Worm (Caenorhabditis elegans) whole organism, L4 larva: ENCODE results near the gene T01H3.2.

Experiments
- F10B5.3 ChIP-seq: sonication (generic microtip); optimal IDR thresholded peaks from 2 replicates; lab custom pipeline; 2016; ENCODE audit warnings: mild to moderate bottlenecking, missing genetic modification characterization, missing compliant biosample characterization
- T20F7.1 ChIP-seq: fragments of 200-800 bp; sonication (Bioruptor generic); optimal IDR thresholded peaks from 2 replicates; lab custom pipeline; 2018; ENCODE audit warnings: mild to moderate bottlenecking, missing genetic modification characterization, missing compliant biosample characterization
- Y48G9A.11 ChIP-seq: fragments of 200-800 bp; sonication (Bioruptor generic); IDR thresholded peaks from 2 replicates; pipeline ENCODE4 v1.3.6; 2022; ENCODE audit warnings: missing genetic modification reagents, missing genetic modification characterization, missing compliant biosample characterization
- aha-1 ChIP-seq: fragments of 150-350 bp; peaks from one replicate; lab custom pipeline; 2014; ENCODE audit warnings: missing biosample characterization, missing genetic modification characterization
- aly-2 ChIP-seq: sonication (generic microtip); optimal IDR thresholded peaks from 2 replicates; lab custom pipeline; 2018; ENCODE audit warnings: missing biosample characterization, missing genetic modification characterization
- ama-1 ChIP-seq: fragments of 150-350 bp; optimal IDR thresholded peaks from 2 replicates; lab custom pipeline; 2014; ENCODE audit warnings: inconsistent platforms, mixed read lengths
- ceh-62 ChIP-seq: sonication (generic microtip); optimal IDR thresholded peaks from 2 replicates; lab custom pipeline; 2017; ENCODE audit warnings: missing biosample characterization, missing genetic modification characterization
- ces-1 ChIP-seq: fragments of 150-350 bp; sonication (generic microtip); optimal IDR thresholded peaks from 4 replicates; lab custom pipeline; 2014; ENCODE audit warnings: missing biosample characterization, missing genetic modification reagents, missing genetic modification characterization
- ctbp-1 ChIP-seq: fragments of 200-800 bp; sonication (Bioruptor generic); IDR thresholded peaks from 2 replicates; pipeline ENCODE4 v1.3.6; 2022; ENCODE audit warnings: missing genetic modification reagents, missing genetic modification characterization, missing compliant biosample characterization
- daf-12 ChIP-seq: fragments of 150-350 bp; optimal IDR thresholded peaks from 2 replicates; lab custom pipeline; 2014; ENCODE audit warnings: missing biosample characterization, missing genetic modification reagents, missing genetic modification characterization
- daf-16 ChIP-seq, 3 experiments: sonication (generic microtip); optimal IDR thresholded peaks; 2 replicates each; lab custom pipeline; 2016 to 2017; ENCODE audit warnings: missing genetic modification characterization in 3 of 3, missing genetic modification reagents in 3 of 3, mild to moderate bottlenecking in 2 of 3, missing compliant biosample characterization in 2 of 3, missing biosample characterization in 1 of 3, moderate library complexity in 1 of 3
- daf-8 ChIP-seq: fragments of 200-800 bp; sonication (Bioruptor generic); IDR thresholded peaks from 2 replicates; pipeline ENCODE4 v1.3.6; 2022; ENCODE audit warnings: missing genetic modification characterization, missing compliant biosample characterization
- dpl-1 ChIP-seq: fragments of 150-350 bp; optimal IDR thresholded peaks from 2 replicates; lab custom pipeline; 2014; ENCODE audit warnings: missing biosample characterization, missing genetic modification reagents, missing genetic modification characterization
- dve-1 ChIP-seq: sonication (generic microtip); optimal IDR thresholded peaks from 2 replicates; lab custom pipeline; 2017; ENCODE audit warnings: antibody characterized with exemption, mild to moderate bottlenecking, missing genetic modification characterization, missing compliant biosample characterization; ENCODE audit not compliant: insufficient read depth
- egl-27 ChIP-seq: sonication (generic microtip); optimal IDR thresholded peaks from 3 replicates; lab custom pipeline; 2017; ENCODE audit warnings: missing biosample characterization, missing genetic modification reagents, missing genetic modification characterization
- fkh-10 ChIP-seq: fragments of 150-350 bp; optimal IDR thresholded peaks from 2 replicates; lab custom pipeline; 2014; ENCODE audit warnings: missing biosample characterization, missing genetic modification reagents, missing genetic modification characterization
- hlh-11 ChIP-seq: fragments of 200-800 bp; sonication (Bioruptor generic); optimal IDR thresholded peaks from 2 replicates; lab custom pipeline; 2018; ENCODE audit warnings: mild to moderate bottlenecking, missing genetic modification characterization, missing compliant biosample characterization
- lin-38 ChIP-seq: fragments of 200-800 bp; sonication (Bioruptor generic); IDR thresholded peaks from 2 replicates; pipeline ENCODE4 v1.3.6; 2022; ENCODE audit warnings: missing genetic modification reagents, missing genetic modification characterization, missing compliant biosample characterization
- lsy-2 ChIP-seq, 2 experiments: fragments of 150-350 bp in 1 of 2; sonication (generic microtip) in 1 of 2; optimal IDR thresholded peaks; 2 replicates each; lab custom pipeline; 2014 to 2017; ENCODE audit warnings: missing biosample characterization in 2 of 2, missing genetic modification characterization in 2 of 2
- madf-5 ChIP-seq, 2 experiments: fragments of 200-800 bp; sonication (Bioruptor generic); IDR thresholded peaks; 2 replicates each; pipeline ENCODE4 v1.3.6; 2022; ENCODE audit warnings: missing compliant biosample characterization in 2 of 2, missing genetic modification characterization in 2 of 2
- mdt-29 ChIP-seq: fragments of 200-800 bp; sonication (Bioruptor generic); IDR thresholded peaks from 2 replicates; pipeline ENCODE4 v1.3.6; 2022; ENCODE audit warnings: missing genetic modification reagents, missing genetic modification characterization, missing compliant biosample characterization
- mep-1 ChIP-seq: fragments of 150-350 bp; sonication (generic microtip); optimal IDR thresholded peaks from 3 replicates; lab custom pipeline; 2014; ENCODE audit warnings: missing biosample characterization, missing genetic modification characterization
- nhr-102 ChIP-seq: sonication (generic microtip); optimal IDR thresholded peaks from 2 replicates; lab custom pipeline; 2016; ENCODE audit warnings: mild to moderate bottlenecking, missing genetic modification characterization, moderate library complexity, missing compliant biosample characterization
- nhr-237 ChIP-seq: sonication (generic microtip); optimal IDR thresholded peaks from 2 replicates; lab custom pipeline; 2017; ENCODE audit warnings: missing biosample characterization, missing genetic modification characterization
- nhr-41 ChIP-seq: fragments of 200-800 bp; sonication (Bioruptor generic); IDR thresholded peaks from 2 replicates; pipeline ENCODE4 v1.3.6; 2022; ENCODE audit warnings: missing genetic modification reagents, missing genetic modification characterization, missing compliant biosample characterization
- nhr-48 ChIP-seq: sonication (generic microtip); optimal IDR thresholded peaks from 2 replicates; lab custom pipeline; 2016; ENCODE audit warnings: mild to moderate bottlenecking, missing genetic modification characterization, missing compliant biosample characterization
- spr-1 ChIP-seq: sonication (generic microtip); optimal IDR thresholded peaks from 2 replicates; lab custom pipeline; 2016; ENCODE audit warnings: mild to moderate bottlenecking, missing genetic modification characterization, missing compliant biosample characterization
- tra-1 ChIP-seq: fragments of 200-800 bp; sonication (Bioruptor generic); IDR thresholded peaks from 2 replicates; pipeline ENCODE4 v1.3.6; 2022; ENCODE audit warnings: missing genetic modification reagents, missing genetic modification characterization, missing compliant biosample characterization
- unc-62 ChIP-seq, 3 experiments: fragments of 150-350 bp in 1 of 3; sonication (generic microtip); optimal IDR thresholded peaks in 2 of 3; peaks in 1 of 3; 1 replicate in 1 of 3; 2 replicates in 2 of 3; lab custom pipeline; 2014 to 2017; ENCODE audit warnings: missing biosample characterization in 3 of 3, missing genetic modification characterization in 3 of 3, missing genetic modification reagents in 3 of 3, missing genotype in 1 of 3
- zag-1 ChIP-seq: fragments of 150-350 bp; optimal IDR thresholded peaks from 2 replicates; lab custom pipeline; 2014; ENCODE audit warnings: missing biosample characterization, missing genetic modification characterization

Gene T01H3.2

ce11 chrII:7877744-7878468, at the start of gene T01H3.2:
Gene T01H3.2 (minus strand): TSS chrII:7877994.
- no peak for TF ChIP-seq ceh-62 (tag; lab: Kevin White, UChicago)
- TF ChIP-seq nhr-102 (tag; lab: Kevin White, UChicago) = peak; percentile 53
- TF ChIP-seq dve-1 (tag; lab: Kevin White, UChicago) = peak; percentile 37
- no peak for TF ChIP-seq egl-27 (tag; lab: Kevin White, UChicago)
- TF ChIP-seq T20F7.1 (GFP tag; lab: Kevin White, UChicago) = peak; percentile 71
- TF ChIP-seq dpl-1 (GFP tag; lab: Kevin White, UChicago) = no peak
- TF ChIP-seq zag-1 = no peak
- TF ChIP-seq mdt-29 (GFP tag; lab: Robert Waterston, UW) = 0 out of 2 replicates have a peak, but pooled peaks have one; percentile 20
- no peak for TF ChIP-seq aly-2 (tag; lab: Kevin White, UChicago)
- TF ChIP-seq spr-1 (tag; lab: Kevin White, UChicago) = peak; percentile 27
- TF ChIP-seq daf-12 (tag; lab: Kevin White, UChicago) = no peak
- TF ChIP-seq ces-1 (GFP tag; lab: Kevin White, UChicago) = no peak
- no peak for TF ChIP-seq tra-1 (GFP tag; lab: Robert Waterston, UW)
- TF ChIP-seq unc-62 (GFP tag; optimal IDR thresholded peaks at IDR 0.05 in 1 of 2; lab: Kevin White, UChicago) = peak in 1 of 2 experiments; percentile 96
- no peak for TF ChIP-seq unc-62 (tag; optimal IDR thresholded peaks at IDR 0.05; lab: Kevin White, UChicago)
- TF ChIP-seq madf-5 (GFP tag; IDR thresholded peaks at IDR 0.05; lab: Robert Waterston, UW) = no peak
- no peak for TF ChIP-seq daf-8
- TF ChIP-seq lsy-2 (tag; optimal IDR thresholded peaks at IDR 0.05; lab: Kevin White, UChicago) = peak in 1 of 2 experiments; percentile 39
- peak; percentile 27 for TF ChIP-seq ama-1 (lab: Kevin White, UChicago)
- peak; percentile 52 for TF ChIP-seq lin-38 (GFP tag; lab: Robert Waterston, UW)
- TF ChIP-seq mep-1 = peak; percentile 26
- no peak for TF ChIP-seq nhr-41 (GFP tag; lab: Robert Waterston, UW)
- 0 out of 2 replicates have a peak, but pooled peaks have one; percentile 38 for TF ChIP-seq Y48G9A.11 (GFP tag; lab: Robert Waterston, UW)

- TF ChIP-seq aha-1 (tag; lab: Kevin White, UChicago) = no peak
- peak in 1 of 2 experiments; percentile 97 for TF ChIP-seq unc-62 (GFP tag; optimal IDR thresholded peaks at IDR 0.05 in 1 of 2; lab: Kevin White, UChicago)
- TF ChIP-seq unc-62 (tag; optimal IDR thresholded peaks at IDR 0.05; lab: Kevin White, UChicago) = no peak
- no peak for TF ChIP-seq nhr-48 (tag; lab: Kevin White, UChicago)
- peak; percentile 72 for TF ChIP-seq ces-1 (GFP tag; lab: Kevin White, UChicago)
- 0 out of 2 replicates have a peak, but pooled peaks have one; percentile 52 for TF ChIP-seq ctbp-1 (GFP tag; lab: Robert Waterston, UW)
- TF ChIP-seq fkh-10 (GFP tag; lab: Kevin White, UChicago) = peak; percentile 70
Measured at ce11 chrII:7921155-7921554, 43.4 kb upstream of the T01H3.2 start.

ce11 chrII:7920178-7920577, 42.4 kb upstream of the T01H3.2 start:
- TF ChIP-seq fkh-10 (GFP tag; lab: Kevin White, UChicago) = peak; percentile 80
- TF ChIP-seq ces-1 (GFP tag; lab: Kevin White, UChicago) = peak; percentile 36
- TF ChIP-seq daf-16 (GFP tag; optimal IDR thresholded peaks at IDR 0.05; lab: Kevin White, UChicago) = no peak
- no peak for TF ChIP-seq daf-16 (tag; optimal IDR thresholded peaks at IDR 0.05; lab: Kevin White, UChicago)
- no peak for TF ChIP-seq hlh-11 (tag; lab: Kevin White, UChicago)
- TF ChIP-seq F10B5.3 (tag; lab: Kevin White, UChicago) = no peak

ce11 chrII:7911015-7911414, 33.2 kb upstream of the T01H3.2 start, which contains the start of gene ZK675.4:
Gene ZK675.4 (plus strand): TSS chrII:7911315.
- TF ChIP-seq aha-1 (tag; lab: Kevin White, UChicago) (peak; percentile 38), nhr-237 (no peak)
